Worm (Caenorhabditis elegans) whole organism, L4/young adult: ENCODE results near the gene tap-1.

Source experiments
- W03F9.2 ChIP-seq: fragments of 150-350 bp; optimal IDR thresholded peaks from 2 replicates; lab custom pipeline; 2014; ENCODE audit warnings: missing biosample characterization, missing genetic modification characterization
- him-1 ChIP-seq: sonication (generic microtip); optimal IDR thresholded peaks from 2 replicates; lab custom pipeline; 2016; ENCODE audit warnings: missing genotype, missing genetic modification reagents, missing genetic modification characterization, missing compliant biosample characterization

DNA sequence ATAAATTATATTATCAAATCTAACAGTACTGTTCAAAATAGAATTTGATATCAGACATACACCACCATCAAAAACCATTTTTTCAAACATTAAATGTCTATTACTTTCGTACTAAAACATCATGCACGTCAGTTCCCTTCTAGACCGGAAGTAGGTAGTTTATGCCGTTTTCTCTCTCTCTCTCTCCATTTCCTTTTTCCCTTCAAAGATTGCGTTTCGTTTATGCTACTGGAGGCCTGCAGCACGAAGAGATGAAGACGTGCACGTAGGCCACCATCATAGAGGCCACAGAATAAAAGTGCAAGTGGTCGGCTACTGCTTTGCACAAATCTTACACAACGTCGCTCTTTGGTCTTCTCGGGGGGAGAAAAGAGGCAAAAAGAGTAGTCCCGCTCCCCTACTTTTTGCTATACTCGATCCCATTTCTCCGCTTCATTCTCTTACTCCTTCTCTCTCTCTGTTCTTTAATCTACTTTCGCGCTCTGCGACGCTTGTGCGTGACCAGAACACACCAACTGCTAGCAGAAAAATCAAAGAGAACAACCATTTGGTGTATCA lies 27.9 kb upstream of the tap-1 start:
- TF ChIP-seq him-1 (tag; lab: Kevin White, UChicago) (no peak), W03F9.2 (tag; lab: Kevin White, UChicago) (no peak)
